Fruit fly (Drosophila melanogaster): ENCODE data around the gene Cds.

DNA sequence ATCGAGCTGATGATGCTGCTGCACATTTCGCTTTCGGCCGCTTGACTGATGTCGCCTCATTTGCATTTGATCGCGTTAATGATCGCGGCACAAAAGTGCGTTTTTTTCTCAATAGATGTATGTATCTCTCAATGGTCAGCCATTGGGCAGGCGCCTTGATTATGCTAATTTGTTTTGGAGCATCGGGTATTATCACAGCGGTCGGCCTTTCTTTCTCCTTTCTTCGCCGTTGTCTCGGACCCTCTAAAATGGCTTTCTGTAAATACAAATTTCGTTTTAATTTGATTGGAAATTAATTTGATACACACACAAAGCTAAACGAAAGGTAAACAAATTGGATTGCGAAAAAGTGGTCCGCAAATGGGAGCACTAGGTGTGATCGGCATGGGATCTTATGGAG lies 27.8 kb downstream of the Cds start:
- no peak for TF ChIP-seq psq (optimal IDR thresholded peaks at IDR 0.05)
- no peak for TF ChIP-seq CG8478 (optimal IDR thresholded peaks at IDR 0.05)
